Fruit fly (Drosophila melanogaster) whole organism, prepupa: ENCODE data around the gene trv.

Experiments used
- CG10669 ChIP-seq: fragments of 200-800 bp; sonication (Bioruptor generic); optimal IDR thresholded peaks from 3 replicates; lab custom pipeline; 2018; ENCODE audit warnings: missing biosample characterization, mild to moderate bottlenecking, missing genetic modification characterization, moderate library complexity
- CG11294 ChIP-seq: fragments of 200-800 bp; sonication (Bioruptor generic); IDR thresholded peaks from 2 replicates; pipeline ENCODE4 v1.3.6; 2022; ENCODE audit warnings: missing biosample characterization, missing genetic modification characterization
- CG15336 ChIP-seq: fragments of 200-800 bp; sonication (Bioruptor generic); IDR thresholded peaks from 2 replicates; pipeline ENCODE4 v1.3.6; 2022; ENCODE audit warnings: missing biosample characterization, missing genetic modification characterization
- CG1621 ChIP-seq: fragments of 200-800 bp; sonication (Bioruptor generic); optimal IDR thresholded peaks from 3 replicates; lab custom pipeline; 2018; ENCODE audit warnings: missing biosample characterization, mild to moderate bottlenecking, missing genetic modification characterization
- CG16779 ChIP-seq: fragments of 200-800 bp; sonication (Bioruptor generic); optimal IDR thresholded peaks from 3 replicates; lab custom pipeline; 2017; ENCODE audit warnings: missing biosample characterization, mild to moderate bottlenecking, missing genetic modification characterization
- CG31627 ChIP-seq: fragments of 200-800 bp; sonication (Bioruptor generic); optimal IDR thresholded peaks from 3 replicates; lab custom pipeline; 2016; ENCODE audit warnings: missing biosample characterization, missing genetic modification characterization
- CG32006 ChIP-seq: fragments of 200-800 bp; sonication (Bioruptor generic); optimal IDR thresholded peaks from 3 replicates; lab custom pipeline; 2017; ENCODE audit warnings: missing biosample characterization, mild to moderate bottlenecking, missing genetic modification characterization
- CG3919 ChIP-seq: fragments of 200-800 bp; sonication (Bioruptor generic); optimal IDR thresholded peaks from 3 replicates; lab custom pipeline; 2016; ENCODE audit warnings: missing biosample characterization, missing genetic modification characterization
- CG6163 ChIP-seq: fragments of 200-800 bp; sonication (Bioruptor generic); IDR thresholded peaks from 3 replicates; pipeline ENCODE4 v1.3.6; 2022; ENCODE audit warnings: missing biosample characterization, missing genetic modification characterization
- CG6276 ChIP-seq: fragments of 200-800 bp; sonication (Bioruptor generic); optimal IDR thresholded peaks from 2 replicates; lab custom pipeline; 2017; ENCODE audit warnings: missing biosample characterization, mild to moderate bottlenecking, missing genetic modification characterization
- CG6808 ChIP-seq: fragments of 200-800 bp; sonication (Bioruptor generic); optimal IDR thresholded peaks from 3 replicates; lab custom pipeline; 2017; ENCODE audit warnings: missing biosample characterization, missing genetic modification characterization, mild to moderate bottlenecking, moderate library complexity, missing genetic modification reagents
- CG6854 ChIP-seq: fragments of 200-800 bp; sonication (Bioruptor generic); optimal IDR thresholded peaks from 2 replicates; lab custom pipeline; 2017; ENCODE audit warnings: missing biosample characterization, mild to moderate bottlenecking, missing genetic modification characterization
- CG8119 ChIP-seq: fragments of 200-800 bp; sonication (Bioruptor generic); IDR thresholded peaks from 3 replicates; pipeline ENCODE4 v1.3.6; 2022; ENCODE audit warnings: missing biosample characterization, missing genetic modification characterization
- CG9139 ChIP-seq: fragments of 200-800 bp; sonication (Bioruptor generic); optimal IDR thresholded peaks from 3 replicates; lab custom pipeline; 2017; ENCODE audit warnings: missing biosample characterization, mild to moderate bottlenecking, missing genetic modification characterization
- Eip75B ChIP-seq: fragments of 200-800 bp; sonication (Bioruptor generic); optimal IDR thresholded peaks from 3 replicates; lab custom pipeline; 2016; ENCODE audit warnings: missing biosample characterization, missing genetic modification characterization
- Eip78C ChIP-seq: fragments of 200-800 bp; sonication (Bioruptor generic); peaks from one replicate; lab custom pipeline; 2016; ENCODE audit warnings: missing biosample characterization, missing genetic modification characterization
- Eip93F ChIP-seq: fragments of 200-800 bp; sonication (Bioruptor generic); optimal IDR thresholded peaks from 2 replicates; lab custom pipeline; 2016; ENCODE audit warnings: missing biosample characterization, mild to moderate bottlenecking, missing genetic modification characterization
- Ets96B ChIP-seq: fragments of 200-800 bp; optimal IDR thresholded peaks from 2 replicates; lab custom pipeline; 2019; ENCODE audit warnings: missing biosample characterization, mild to moderate bottlenecking, missing genetic modification characterization, moderate library complexity
- Gug ChIP-seq: fragments of 200-800 bp; sonication (Bioruptor generic); IDR thresholded peaks from 2 replicates; pipeline ENCODE4 v1.3.6; 2022; ENCODE audit warnings: missing biosample characterization, missing genetic modification characterization
- Hr39 ChIP-seq: fragments of 200-800 bp; sonication (Bioruptor generic); optimal IDR thresholded peaks from 2 replicates; lab custom pipeline; 2016; ENCODE audit warnings: missing biosample characterization, missing genetic modification characterization
- Lpt ChIP-seq: fragments of 200-800 bp; sonication (Bioruptor generic); optimal IDR thresholded peaks from 3 replicates; lab custom pipeline; 2016; ENCODE audit warnings: missing biosample characterization, missing genetic modification characterization
- Met ChIP-seq: fragments of 200-800 bp; sonication (Bioruptor generic); optimal IDR thresholded peaks from 3 replicates; lab custom pipeline; 2016; ENCODE audit warnings: missing biosample characterization, missing genetic modification characterization
- OdsH ChIP-seq: fragments of 200-800 bp; sonication (Bioruptor generic); optimal IDR thresholded peaks from 3 replicates; lab custom pipeline; 2016; ENCODE audit warnings: missing biosample characterization, missing genetic modification characterization
- Smox ChIP-seq: fragments of 200-800 bp; sonication (Bioruptor generic); optimal IDR thresholded peaks from 3 replicates; lab custom pipeline; 2016; ENCODE audit warnings: missing biosample characterization, missing genetic modification characterization
- Sox102F ChIP-seq: fragments of 200-800 bp; sonication (Bioruptor generic); optimal IDR thresholded peaks from 2 replicates; lab custom pipeline; 2016; ENCODE audit warnings: missing biosample characterization, mild to moderate bottlenecking, missing genetic modification characterization
- Sox14 ChIP-seq: fragments of 200-800 bp; sonication (Bioruptor generic); optimal IDR thresholded peaks from 3 replicates; lab custom pipeline; 2016; ENCODE audit warnings: missing biosample characterization, missing genetic modification characterization
- Sox15 ChIP-seq: fragments of 200-800 bp; sonication (Bioruptor generic); optimal IDR thresholded peaks from 3 replicates; lab custom pipeline; 2016; ENCODE audit warnings: missing biosample characterization, missing genetic modification characterization
- cyc ChIP-seq: fragments of 200-800 bp; sonication (Bioruptor generic); optimal IDR thresholded peaks from 3 replicates; lab custom pipeline; 2016; ENCODE audit warnings: missing biosample characterization, missing genetic modification characterization
- dac ChIP-seq: fragments of 200-800 bp; sonication (Bioruptor generic); optimal IDR thresholded peaks from 2 replicates; lab custom pipeline; 2017; ENCODE audit warnings: missing biosample characterization, mild to moderate bottlenecking, missing genetic modification characterization
- dsx ChIP-seq: fragments of 200-800 bp; optimal IDR thresholded peaks from 3 replicates; lab custom pipeline; 2019; ENCODE audit warnings: missing biosample characterization, mild to moderate bottlenecking, missing genetic modification characterization, moderate library complexity; ENCODE audit not compliant: poor library complexity, severe bottlenecking
- eg ChIP-seq: fragments of 200-800 bp; sonication (Bioruptor generic); IDR thresholded peaks from 3 replicates; pipeline ENCODE4 v1.3.6; 2022; ENCODE audit warnings: missing biosample characterization, missing genetic modification characterization
- esn ChIP-seq: fragments of 200-800 bp; sonication (Bioruptor generic); optimal IDR thresholded peaks from 2 replicates; lab custom pipeline; 2016; ENCODE audit warnings: missing biosample characterization, mild to moderate bottlenecking, missing genetic modification characterization, moderate library complexity
- fd59A ChIP-seq: fragments of 200-800 bp; sonication (Bioruptor generic); optimal IDR thresholded peaks from 2 replicates; lab custom pipeline; 2017; ENCODE audit warnings: missing biosample characterization, mild to moderate bottlenecking, missing genetic modification characterization, missing genetic modification reagents
- fkh ChIP-seq: fragments of 200-800 bp; sonication (Bioruptor generic); optimal IDR thresholded peaks from 3 replicates; lab custom pipeline; 2017; ENCODE audit warnings: missing biosample characterization, mild to moderate bottlenecking, missing genetic modification characterization, moderate library complexity
- lz ChIP-seq: fragments of 200-800 bp; sonication (Bioruptor generic); optimal IDR thresholded peaks from 3 replicates; lab custom pipeline; 2016; ENCODE audit warnings: missing biosample characterization, missing genetic modification characterization
- net ChIP-seq: fragments of 200-800 bp; sonication (Bioruptor generic); optimal IDR thresholded peaks from 3 replicates; lab custom pipeline; 2016; ENCODE audit warnings: missing biosample characterization, missing genetic modification characterization
- pdm3 ChIP-seq: fragments of 200-800 bp; sonication (Bioruptor generic); optimal IDR thresholded peaks from 3 replicates; lab custom pipeline; 2016; ENCODE audit warnings: missing biosample characterization, missing genetic modification characterization
- ss ChIP-seq, 2 experiments: fragments of 200-800 bp; sonication (Bioruptor generic); optimal IDR thresholded peaks; 2 replicates in 1 of 2; 3 replicates in 1 of 2; lab custom pipeline; 2017 to 2018; ENCODE audit warnings: mild to moderate bottlenecking in 2 of 2, missing biosample characterization in 2 of 2, missing genetic modification characterization in 2 of 2, moderate library complexity in 1 of 2
- svp ChIP-seq: fragments of 200-800 bp; sonication (Bioruptor generic); peaks from one replicate; lab custom pipeline; 2016; ENCODE audit warnings: missing biosample characterization, missing genetic modification characterization
- topi ChIP-seq: fragments of 200-800 bp; sonication (Bioruptor generic); optimal IDR thresholded peaks from 3 replicates; lab custom pipeline; 2016; ENCODE audit warnings: missing biosample characterization, missing genetic modification characterization
- vri ChIP-seq: fragments of 200-800 bp; sonication (Bioruptor generic); optimal IDR thresholded peaks from 3 replicates; lab custom pipeline; 2016; ENCODE audit warnings: missing biosample characterization, mild to moderate bottlenecking, missing genetic modification characterization

The trv gene

DNA sequence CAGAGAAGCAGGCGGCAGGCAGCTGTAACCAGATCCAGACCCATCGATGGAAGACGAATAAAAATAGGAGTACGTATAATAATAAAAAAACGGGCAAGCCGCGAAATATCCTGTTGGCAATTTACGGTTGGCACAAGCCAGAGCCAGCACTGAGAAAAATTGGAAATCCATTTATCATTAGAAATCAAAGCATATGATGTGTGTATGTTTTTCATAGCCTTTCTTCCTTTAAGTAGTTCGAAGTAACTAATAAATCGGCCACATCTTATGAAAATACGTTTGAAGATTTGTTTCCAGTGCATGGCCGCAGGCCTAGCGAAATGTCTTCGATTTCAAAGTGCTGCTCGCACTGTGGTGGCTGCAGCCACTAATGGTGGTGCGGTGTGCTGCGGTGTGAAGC lies 90.4 kb downstream of the trv start (continued):
- TF ChIP-seq CG16779 (tag; lab: Kevin White, UChicago) (no peak), CG9139 (GFP tag; lab: Kevin White, UChicago) (no peak), CG1621 (tag; lab: Kevin White, UChicago) (no peak), dsx (no peak), cyc (GFP tag; lab: Kevin White, UChicago) (peak; percentile 16), CG6276 (no peak), vri (GFP tag; lab: Kevin White, UChicago) (no peak)
- TF ChIP-seq, all 60 proteins: peak for 19

dm6 chr3R:28118111-28118510 lies 91.7 kb downstream of the trv start:
- TF ChIP-seq Eip78C (GFP tag; lab: Kevin White, UChicago) (peak; percentile 62), CG10669 (GFP tag; lab: Kevin White, UChicago) (peak; percentile 22), Lpt (GFP tag; lab: Kevin White, UChicago) (no peak), CG1621 (tag; lab: Kevin White, UChicago) (no peak), CG11294 (GFP tag; lab: Robert Waterston, UW) (no peak), lz (no peak), CG6163 (no peak), Met (peak; percentile 22), Eip93F (no peak), CG9139 (GFP tag; lab: Kevin White, UChicago) (no peak), CG6808 (GFP tag; lab: Kevin White, UChicago) (peak; percentile 3), net (GFP tag; lab: Kevin White, UChicago) (no peak), CG15336 (no peak), CG8119 (no peak), CG6854 (GFP tag; lab: Kevin White, UChicago) (no peak), topi (GFP tag; lab: Kevin White, UChicago) (no peak), pdm3 (GFP tag; lab: Kevin White, UChicago) (no peak), Eip75B (GFP tag; lab: Kevin White, UChicago) (no peak), fd59A (GFP tag; lab: Kevin White, UChicago) (no peak), fkh (GFP tag; lab: Kevin White, UChicago) (no peak), Gug (GFP tag; lab: Robert Waterston, UW) (no peak), Smox (GFP tag; lab: Kevin White, UChicago) (no peak), CG32006 (no peak), CG31627 (GFP tag; lab: Kevin White, UChicago) (peak; percentile 1), Ets96B (tag; lab: Kevin White, UChicago) (peak; percentile 33), CG3919 (peak; percentile 2)
- TF ChIP-seq, all 60 proteins: peak for 7

DNA sequence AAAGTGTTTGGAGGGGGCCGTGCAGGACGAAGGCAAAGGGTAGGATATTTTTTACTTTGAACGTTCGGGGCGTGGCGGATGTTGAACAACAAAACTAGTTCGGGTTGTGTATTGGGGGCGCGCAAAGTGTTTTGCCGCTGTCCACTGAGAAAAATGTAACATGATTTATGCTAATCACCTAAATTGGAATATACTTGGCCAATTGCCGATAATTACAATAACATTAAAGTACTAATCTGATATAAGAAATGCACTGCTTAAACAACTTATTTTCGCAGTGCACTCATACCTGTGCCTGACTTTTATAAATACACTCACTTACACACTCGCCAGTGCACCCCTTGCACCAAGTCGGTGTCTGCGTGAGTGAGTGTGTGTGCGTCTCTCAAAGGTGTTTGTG lies 99.8 kb downstream of the trv start:
- TF ChIP-seq CG11294 (GFP tag; lab: Robert Waterston, UW) (no peak), ss (GFP tag; optimal IDR thresholded peaks at IDR 0.05; lab: Kevin White, UChicago) (peak in 1 of 2 experiments; percentile 15), Sox15 (GFP tag; lab: Kevin White, UChicago) (no peak), Hr39 (GFP tag; lab: Kevin White, UChicago) (no peak), Eip78C (GFP tag; lab: Kevin White, UChicago) (peak; percentile 74), Sox102F (GFP tag; lab: Kevin White, UChicago) (no peak), lz (no peak), CG8119 (0 out of 3 replicates have a peak, but pooled peaks have one; percentile 19), CG6163 (0 out of 3 replicates have a peak, but pooled peaks have one; percentile 21), esn (GFP tag; lab: Kevin White, UChicago) (no peak), Sox14 (GFP tag; lab: Kevin White, UChicago) (no peak), dac (GFP tag; lab: Kevin White, UChicago) (no peak), CG1621 (tag; lab: Kevin White, UChicago) (no peak), OdsH (GFP tag; lab: Kevin White, UChicago) (no peak), svp (GFP tag; lab: Kevin White, UChicago) (peak; percentile 43), CG32006 (peak; percentile 24), eg (GFP tag; lab: Robert Waterston, UW) (0 out of 3 replicates have a peak, but pooled peaks have one; percentile 29), dsx (peak; percentile 11), vri (GFP tag; lab: Kevin White, UChicago) (no peak), CG6276 (no peak), Smox (GFP tag; lab: Kevin White, UChicago) (no peak), CG10669 (GFP tag; lab: Kevin White, UChicago) (no peak)
